Fruit fly (Drosophila melanogaster) ovary, adult (tissue): Measurements from ENCODE around the gene CG42504.

Experiments used
- CG17801 ChIP-seq: fragments of 200-800 bp; optimal IDR thresholded peaks from 2 replicates; lab custom pipeline; 2019; ENCODE audit warnings: missing biosample characterization, mild to moderate bottlenecking, missing genetic modification characterization, moderate library complexity; ENCODE audit not compliant: partially characterized antibody

The CG42504 gene

DNA sequence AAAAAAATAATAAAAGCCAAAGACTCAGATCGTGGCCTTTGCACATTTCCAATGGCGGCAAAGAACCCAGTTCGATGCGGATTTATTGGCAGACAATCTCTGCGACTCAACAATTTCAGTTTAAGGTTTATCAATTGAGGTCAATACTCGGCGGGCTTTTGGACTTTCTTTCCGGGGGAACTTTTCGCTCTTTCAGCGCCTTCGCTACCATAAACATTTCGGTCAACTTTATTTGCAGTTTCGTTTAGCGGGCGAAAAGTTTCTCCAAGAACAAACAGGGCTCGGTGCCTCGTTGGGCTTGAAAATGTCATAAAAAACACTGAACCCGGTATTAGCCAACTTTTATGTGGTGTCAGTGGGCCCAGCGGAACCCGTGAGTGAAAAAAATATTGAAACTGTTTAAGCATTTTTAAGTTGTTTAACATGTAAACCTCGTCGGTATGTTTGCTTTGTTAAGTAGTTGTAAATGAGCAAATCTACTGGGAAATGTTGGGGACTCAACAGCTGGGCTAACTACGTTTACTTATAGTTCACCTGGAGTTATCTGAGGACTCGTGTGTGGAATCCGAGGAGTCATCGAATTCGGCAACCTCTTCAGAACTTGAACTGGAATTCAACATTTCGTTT lies 39.9 kb downstream of the CG42504 start:
- no peak for TF ChIP-seq CG17801

dm6 chr3R:11989996-11990395 lies 41.6 kb downstream of the CG42504 start:
- no peak for TF ChIP-seq CG17801

- no peak for TF ChIP-seq CG17801
Measured at dm6 chr3R:11989206-11989605, 42.4 kb downstream of the CG42504 start.

dm6 chr3R:11984862-11985261 lies 46.7 kb downstream of the CG42504 start:
- TF ChIP-seq CG17801 = no peak

DNA sequence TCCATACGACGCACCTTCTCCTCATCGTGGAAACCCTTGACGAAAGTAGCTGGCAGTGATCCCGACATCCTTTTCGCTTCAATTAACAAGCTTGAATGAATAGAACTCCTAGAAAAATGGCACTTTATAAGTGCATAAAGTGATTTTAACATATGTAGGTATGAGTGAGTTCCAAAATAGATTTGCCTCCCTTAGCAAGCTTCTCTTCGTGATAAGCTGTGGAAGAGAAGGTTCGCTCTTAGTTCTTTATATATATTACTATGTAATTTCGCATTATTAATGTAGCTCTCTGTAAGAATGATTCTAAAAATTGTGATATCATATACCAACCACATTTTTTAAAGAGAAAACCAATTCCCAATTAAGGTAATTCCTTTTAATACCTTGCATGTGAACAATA lies 47.1 kb downstream of the CG42504 start, which contains the start of gene CG3397:
TSS of gene CG3397 (minus strand) at position 101 of the 400 bp plus-strand sequence.
- TF ChIP-seq CG17801 = no peak

DNA sequence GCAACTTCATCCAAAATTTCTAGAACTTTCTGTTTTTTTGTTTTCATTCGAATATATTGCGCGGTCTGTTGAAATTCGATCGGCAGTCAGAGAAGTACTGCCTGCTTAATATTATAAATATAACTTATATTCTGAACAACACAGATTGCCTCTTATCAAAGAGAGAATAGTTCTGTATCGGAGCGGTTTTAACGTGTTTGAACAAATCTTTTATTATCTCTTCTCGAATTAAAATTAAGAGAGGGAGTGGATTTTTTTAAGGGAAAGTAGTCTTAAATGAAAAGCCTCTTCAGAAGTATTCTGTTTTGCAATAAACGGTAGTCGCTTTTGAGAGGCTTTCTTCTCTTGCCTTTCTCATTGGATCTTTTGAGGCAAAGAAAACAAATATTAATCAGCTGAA lies 49.0 kb downstream of the CG42504 start:
- TF ChIP-seq CG17801 = no peak

dm6 chr3R:11981962-11982361 lies 49.6 kb downstream of the CG42504 start, which contains the start of gene CG12224:
Gene CG12224 (minus strand): TSS chr3R:11982062.
- TF ChIP-seq CG17801 = no peak

DNA sequence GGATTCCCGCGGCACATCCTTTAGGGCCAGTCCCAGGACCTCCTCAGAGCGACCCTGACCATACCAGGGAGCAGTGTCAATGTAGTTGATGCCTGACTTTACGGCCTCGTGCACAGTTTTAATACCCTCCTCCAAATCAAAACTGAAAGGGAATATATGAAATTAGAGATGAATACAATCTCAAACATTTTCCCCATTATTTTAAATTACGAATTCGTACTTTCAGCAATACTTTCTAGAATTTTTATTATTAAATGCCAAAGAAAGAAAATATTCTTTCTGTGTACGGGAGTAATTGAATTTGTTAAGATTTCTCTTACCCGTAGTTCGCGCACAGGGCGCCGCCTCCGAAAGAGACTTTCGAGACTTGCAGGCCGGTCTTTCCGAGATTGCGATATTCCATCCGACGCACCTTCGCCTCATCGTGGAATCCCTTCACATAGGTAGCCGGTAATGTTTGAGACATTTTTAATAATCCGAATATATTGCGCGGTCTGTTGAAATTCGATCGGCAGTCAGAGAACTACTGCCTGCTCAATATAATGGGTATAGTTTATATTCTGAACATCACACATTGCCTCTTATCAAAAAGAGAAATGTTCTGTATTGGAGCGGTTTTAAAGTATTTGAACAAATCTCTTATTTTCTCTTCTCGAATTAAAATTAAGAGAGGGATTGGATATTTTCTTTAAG lies 51.5 kb downstream of the CG42504 start, which contains the start of gene CG18547:
TSS of gene CG18547 (minus strand) at position 512 of the 693 bp plus-strand sequence.
- peak; percentile 11 for TF ChIP-seq CG17801

DNA sequence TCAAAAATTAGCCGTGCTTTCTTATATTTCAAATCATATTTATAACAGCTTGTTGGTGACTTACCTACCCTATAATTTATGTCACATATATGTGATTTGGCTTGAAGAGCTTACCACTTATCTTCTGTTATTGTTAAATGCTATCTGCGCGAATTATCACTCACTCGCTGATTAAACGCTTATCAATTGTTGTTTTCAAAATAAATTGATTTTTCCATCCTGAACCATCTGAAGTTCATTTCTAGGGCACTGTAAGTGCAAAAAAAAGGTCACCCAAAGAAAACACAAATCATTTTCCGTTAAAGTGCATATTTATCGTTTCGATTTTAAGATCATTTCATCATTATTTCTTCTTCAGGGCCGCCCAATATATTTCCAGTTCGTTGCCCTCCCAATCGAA lies 53.3 kb downstream of the CG42504 start:
- no peak for TF ChIP-seq CG17801
